Fruit fly (Drosophila melanogaster) whole organism, prepupa: ENCODE measurements around the gene CG10365.

Experiments used
- CG32006 ChIP-seq: fragments of 200-800 bp; sonication (Bioruptor generic); optimal IDR thresholded peaks from 3 replicates; lab custom pipeline; 2017; ENCODE audit warnings: missing biosample characterization, mild to moderate bottlenecking, missing genetic modification characterization
- CG4318 ChIP-seq: fragments of 200-800 bp; sonication (Bioruptor generic); optimal IDR thresholded peaks from 3 replicates; lab custom pipeline; 2017; ENCODE audit warnings: missing biosample characterization, mild to moderate bottlenecking, missing genetic modification characterization
- Hr4 ChIP-seq: fragments of 200-800 bp; sonication (Bioruptor generic); optimal IDR thresholded peaks from 3 replicates; lab custom pipeline; 2016; ENCODE audit warnings: missing biosample characterization, missing genetic modification characterization
- Sox14 ChIP-seq: fragments of 200-800 bp; sonication (Bioruptor generic); optimal IDR thresholded peaks from 3 replicates; lab custom pipeline; 2016; ENCODE audit warnings: missing biosample characterization, missing genetic modification characterization

DNA sequence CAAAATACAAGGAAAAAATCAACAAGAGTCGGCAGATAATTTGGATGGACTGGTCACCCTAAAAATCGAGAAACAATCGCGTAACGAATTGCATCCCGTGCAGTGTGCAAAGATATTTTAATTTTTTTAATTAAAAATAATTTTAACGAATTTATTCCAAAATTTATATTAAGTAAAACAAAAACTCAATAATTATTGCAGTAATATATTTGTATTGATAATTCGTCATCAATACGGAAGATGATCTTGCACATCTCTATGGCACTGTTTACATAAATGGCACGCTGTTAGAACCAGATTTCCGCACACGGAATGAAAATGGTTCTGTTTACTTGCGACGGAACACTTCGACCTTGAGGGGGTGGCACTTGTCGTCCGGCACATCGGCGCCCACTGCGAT is 49.7 kb downstream of the CG10365 start, which contains the start of gene tst:
- TF ChIP-seq Hr4 (GFP tag; lab: Kevin White, UChicago), result no peak
- peak; percentile 78 for TF ChIP-seq Sox14 (GFP tag; lab: Kevin White, UChicago)
- TF ChIP-seq CG4318 (GFP tag; lab: Kevin White, UChicago), result peak; percentile 85
- TF ChIP-seq CG32006 (GFP tag; lab: Kevin White, UChicago), result peak; percentile 93
